Worm (Caenorhabditis elegans): ENCODE results near the gene C49F8.1.

C49F8.1 gene

ce11 chrX:13364897-13365296, at the start of gene C49F8.1:
Gene C49F8.1 (minus strand): TSS chrX:13364997.
- TF ChIP-seq him-1 (tag; optimal IDR thresholded peaks at IDR 0.05) (no peak), dao-5 (tag; optimal IDR thresholded peaks at IDR 0.05) (no peak), W03F9.2 (tag; optimal IDR thresholded peaks at IDR 0.05) (no peak)

DNA sequence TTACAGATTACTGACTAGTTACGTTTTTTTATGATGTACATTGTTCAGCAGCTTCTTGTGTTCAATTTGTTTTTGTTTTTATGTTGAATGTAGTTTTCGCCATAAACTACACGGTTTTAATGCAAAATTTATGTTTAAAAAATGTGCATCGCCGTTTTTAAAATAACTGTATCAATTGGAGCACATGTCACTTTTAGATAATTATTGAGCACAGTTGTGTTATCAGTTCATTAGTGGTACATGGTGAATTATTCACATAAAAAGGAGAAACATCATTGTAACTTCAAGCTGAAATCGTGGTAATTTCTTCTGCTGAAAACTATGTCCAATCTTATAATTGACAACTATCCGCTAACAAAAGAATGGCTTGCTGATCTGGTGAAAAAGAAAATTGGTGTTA, 47.5 kb upstream of the C49F8.1 start:
- TF ChIP-seq dao-5 (tag; optimal IDR thresholded peaks at IDR 0.05): no peak

DNA sequence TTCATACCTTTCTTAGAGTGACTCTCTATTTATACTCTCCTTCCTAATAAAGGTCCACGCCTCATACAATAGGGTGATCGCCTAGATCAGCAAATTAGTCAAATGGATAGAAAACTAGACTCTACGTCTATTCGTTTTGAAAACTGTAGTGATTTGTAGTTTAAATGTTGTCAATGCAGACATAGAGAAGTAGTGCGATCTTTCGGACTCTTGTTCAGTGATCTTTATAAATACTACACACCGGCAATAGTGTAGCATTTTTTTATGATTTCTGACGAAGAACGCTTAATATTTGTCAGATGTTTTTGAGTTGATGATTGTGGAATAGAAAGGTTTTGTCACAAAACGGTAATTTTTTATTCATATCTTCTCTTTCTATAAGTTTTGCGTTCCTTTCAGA, 46.5 kb upstream of the C49F8.1 start:
- TF ChIP-seq W03F9.2 (tag; optimal IDR thresholded peaks at IDR 0.05) (no peak), him-1 (tag; optimal IDR thresholded peaks at IDR 0.05) (no peak), dao-5 (tag; optimal IDR thresholded peaks at IDR 0.05) (no peak)

- TF ChIP-seq him-1 (tag; optimal IDR thresholded peaks at IDR 0.05) (no peak), dao-5 (tag; optimal IDR thresholded peaks at IDR 0.05) (no peak), W03F9.2 (tag; optimal IDR thresholded peaks at IDR 0.05) (no peak)
These were observed 44.7 kb upstream of the C49F8.1 start, which contains the start of the genes cyp-13B1 and C29F7.1 for ce11 chrX:13409543-13409942. Gene cyp-13B1 (minus strand): TSS chrX:13409643. Gene C29F7.1 (plus strand): TSS chrX:13409936.

- TF ChIP-seq W03F9.2 (tag; optimal IDR thresholded peaks at IDR 0.05) (no peak), dao-5 (tag; optimal IDR thresholded peaks at IDR 0.05) (no peak), him-1 (tag; optimal IDR thresholded peaks at IDR 0.05) (no peak)
These were observed 37.0 kb upstream of the C49F8.1 start, which contains the start of gene F02C12.1 for ce11 chrX:13401783-13402182. Gene F02C12.1 (plus strand): TSS chrX:13402083.

ce11 chrX:13401311-13401710, 36.5 kb upstream of the C49F8.1 start:
- TF ChIP-seq dao-5 (tag; optimal IDR thresholded peaks at IDR 0.05) (no peak), W03F9.2 (tag; optimal IDR thresholded peaks at IDR 0.05) (peak; percentile 10), him-1 (tag; optimal IDR thresholded peaks at IDR 0.05) (no peak)

- TF ChIP-seq him-1 (tag; optimal IDR thresholded peaks at IDR 0.05): no peak
- TF ChIP-seq W03F9.2 (tag; optimal IDR thresholded peaks at IDR 0.05): no peak
- TF ChIP-seq dao-5 (tag; optimal IDR thresholded peaks at IDR 0.05): no peak
These were observed 34.4 kb upstream of the C49F8.1 start, which contains the start of gene F02C12.2 for ce11 chrX:13399221-13399620. Gene F02C12.2 (minus strand): TSS chrX:13399321.

DNA sequence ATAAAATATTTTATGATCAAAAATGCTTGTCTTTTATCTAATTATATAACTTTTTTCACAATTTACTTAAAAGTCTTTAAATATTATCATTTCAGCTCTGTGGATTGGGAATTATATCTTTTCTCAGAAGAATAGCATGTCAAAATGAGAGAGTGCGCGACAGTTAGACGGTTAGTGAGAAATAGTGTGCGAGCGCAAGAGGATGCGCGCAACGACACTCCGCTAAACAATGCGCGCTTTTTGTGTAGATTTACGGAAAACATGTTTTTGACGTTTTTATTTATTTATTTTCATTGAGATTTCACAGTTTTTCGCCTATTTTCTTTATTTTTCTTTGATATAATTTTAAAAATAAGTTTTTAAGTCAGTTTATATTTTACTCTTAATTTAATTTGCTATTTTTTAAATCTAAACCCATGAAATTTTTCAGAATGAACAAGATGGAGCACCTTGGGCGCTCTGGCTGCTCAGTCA, 31.8 kb upstream of the C49F8.1 start, which contains the start of gene F02C12.3:
F02C12.3 (plus strand) TSS at position 424 of the 474 bp plus-strand sequence.
- TF ChIP-seq him-1 (tag; optimal IDR thresholded peaks at IDR 0.05) (no peak), W03F9.2 (tag; optimal IDR thresholded peaks at IDR 0.05) (peak; percentile 52)

ce11 chrX:13394971-13395370, 30.2 kb upstream of the C49F8.1 start, which contains the start of gene irld-2:
Gene irld-2 (minus strand): TSS chrX:13395071.
- TF ChIP-seq dao-5 (tag; optimal IDR thresholded peaks at IDR 0.05): no peak
- no peak for TF ChIP-seq W03F9.2 (tag; optimal IDR thresholded peaks at IDR 0.05)
- TF ChIP-seq him-1 (tag; optimal IDR thresholded peaks at IDR 0.05): no peak

DNA sequence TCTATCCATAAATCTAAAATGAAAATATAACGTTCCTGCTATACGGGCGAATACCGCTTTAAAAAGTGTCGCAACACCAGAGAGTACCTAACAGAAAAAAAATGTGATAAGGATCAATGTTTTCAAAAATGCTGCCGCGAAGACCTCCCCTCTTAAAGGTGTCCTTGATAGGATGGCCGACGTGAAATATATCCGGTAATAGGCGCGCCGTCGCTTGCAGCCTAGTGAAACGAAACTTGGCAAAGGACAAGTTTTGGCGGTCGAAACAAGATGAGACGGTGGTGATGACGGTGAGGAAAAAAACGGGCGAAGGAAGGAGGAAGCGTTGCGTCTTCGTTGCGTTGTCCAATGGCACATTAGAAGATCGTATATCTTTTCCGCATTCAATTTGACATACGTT, 24.0 kb upstream of the C49F8.1 start:
- TF ChIP-seq dao-5 (tag; optimal IDR thresholded peaks at IDR 0.05): no peak

- no peak for TF ChIP-seq dao-5 (tag; optimal IDR thresholded peaks at IDR 0.05)
- no peak for TF ChIP-seq W03F9.2 (tag; optimal IDR thresholded peaks at IDR 0.05)
- TF ChIP-seq him-1 (tag; optimal IDR thresholded peaks at IDR 0.05): no peak
These were observed 22.7 kb upstream of the C49F8.1 start, which contains the start of gene C49F8.3 for ce11 chrX:13387497-13387953. Gene C49F8.3 (minus strand): TSS chrX:13387547.

ce11 chrX:13384743-13385142, 19.9 kb upstream of the C49F8.1 start:
- TF ChIP-seq him-1 (tag; optimal IDR thresholded peaks at IDR 0.05) (no peak), W03F9.2 (tag; optimal IDR thresholded peaks at IDR 0.05) (no peak), dao-5 (tag; optimal IDR thresholded peaks at IDR 0.05) (no peak)

ce11 chrX:13383273-13383672, 18.5 kb upstream of the C49F8.1 start:
- TF ChIP-seq him-1 (tag; optimal IDR thresholded peaks at IDR 0.05) (no peak), W03F9.2 (tag; optimal IDR thresholded peaks at IDR 0.05) (no peak), dao-5 (tag; optimal IDR thresholded peaks at IDR 0.05) (no peak)

DNA sequence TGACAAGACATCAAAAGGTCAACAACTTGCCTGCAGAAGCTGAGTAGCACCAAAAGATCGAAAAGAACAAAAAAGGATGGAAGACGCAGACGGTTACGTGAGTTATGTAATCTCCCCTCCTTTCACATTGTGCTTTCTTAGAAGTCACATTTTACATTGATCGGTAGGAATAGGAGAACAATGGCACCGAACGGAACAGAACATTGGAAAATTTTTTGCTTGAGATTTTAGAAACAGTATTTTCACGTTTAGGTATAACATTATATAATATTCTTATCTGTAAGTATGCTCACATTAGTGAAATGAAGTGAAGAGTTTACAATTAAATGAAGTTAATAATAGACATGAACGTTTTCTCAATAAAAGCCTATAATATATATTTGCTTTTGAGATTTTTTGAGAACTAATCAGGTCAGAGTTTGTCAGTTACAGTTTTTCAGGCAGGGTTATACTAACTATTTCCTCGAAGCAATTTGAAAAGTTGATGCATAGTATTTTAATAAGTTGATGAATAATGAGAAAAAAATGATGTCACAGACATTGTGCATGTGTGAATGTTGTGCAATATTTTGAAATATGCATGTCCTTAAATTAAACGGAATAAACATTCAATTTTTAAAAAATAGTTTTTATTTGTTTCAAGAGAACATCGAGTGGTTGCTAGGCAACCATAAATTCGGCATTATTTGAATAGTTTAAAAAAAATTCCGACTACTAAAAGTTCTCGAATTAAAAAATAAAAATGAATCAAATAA, 16.4 kb upstream of the C49F8.1 start:
- TF ChIP-seq him-1 (tag; optimal IDR thresholded peaks at IDR 0.05) (no peak), dao-5 (tag; optimal IDR thresholded peaks at IDR 0.05) (no peak), W03F9.2 (tag; optimal IDR thresholded peaks at IDR 0.05) (no peak)
